Fruit fly (Drosophila melanogaster): ENCODE measurements around the gene CG32793.

dm6 chrX:2890468-2890867 lies 39.1 kb upstream of the CG32793 start, which contains the start of gene CG3526:
- TF ChIP-seq CG33017 (tag; optimal IDR thresholded peaks at IDR 0.05) (no peak), Clk (GFP tag; optimal IDR thresholded peaks at IDR 0.05) (no peak), Hr96 (GFP tag; optimal IDR thresholded peaks at IDR 0.05) (no peak), cnc (optimal IDR thresholded peaks at IDR 0.05) (no peak), CG11617 (GFP tag; optimal IDR thresholded peaks at IDR 0.05) (no peak), bab1 (GFP tag; optimal IDR thresholded peaks at IDR 0.05) (no peak)

All from whole organism, adult.